Worm (Caenorhabditis elegans) whole organism, L4/young adult: ENCODE results near the gene spp-5.

Source experiments
- W03F9.2 ChIP-seq: fragments of 150-350 bp; optimal IDR thresholded peaks from 2 replicates; lab custom pipeline; 2014; ENCODE audit warnings: missing biosample characterization, missing genetic modification characterization
- dao-5 ChIP-seq: sonication (generic microtip); optimal IDR thresholded peaks from 2 replicates; lab custom pipeline; 2016; ENCODE audit warnings: missing genotype, missing genetic modification characterization, moderate library complexity, missing compliant biosample characterization
- him-1 ChIP-seq: sonication (generic microtip); optimal IDR thresholded peaks from 2 replicates; lab custom pipeline; 2016; ENCODE audit warnings: missing genotype, missing genetic modification reagents, missing genetic modification characterization, missing compliant biosample characterization

DNA sequence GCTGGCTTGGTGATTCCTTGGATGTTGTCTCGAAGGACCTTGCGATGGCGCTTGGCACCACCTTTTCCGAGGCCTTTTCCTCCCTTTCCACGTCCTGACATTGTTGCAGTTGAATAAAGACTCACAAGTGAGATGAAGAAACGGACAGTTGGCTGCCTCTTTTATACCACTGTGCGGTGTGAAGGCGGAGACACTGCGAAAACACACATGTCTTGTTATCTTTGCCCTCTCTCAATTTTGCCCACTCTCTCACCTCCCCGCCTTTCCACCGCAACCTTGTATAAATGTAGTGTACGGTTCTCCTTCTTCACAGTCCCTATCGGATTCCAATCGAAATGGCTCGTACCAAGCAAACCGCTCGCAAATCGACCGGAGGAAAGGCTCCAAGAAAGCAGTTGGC is 10.4 kb downstream of the spp-5 start, which contains the start of the genes his-38 and his-40:
- TF ChIP-seq dao-5 (tag; lab: Kevin White, UChicago) (no peak), him-1 (tag; lab: Kevin White, UChicago) (no peak), W03F9.2 (no peak)
